Worm (Caenorhabditis elegans): ENCODE measurements around the gene rig-3.

ce11 chrX:6808640-6809039 is 44.8 kb upstream of the rig-3 start:
- no peak for TF ChIP-seq ceh-82 (tag; optimal IDR thresholded peaks at IDR 0.05)
- no peak for TF ChIP-seq nhr-237 (tag; optimal IDR thresholded peaks at IDR 0.05)
- TF ChIP-seq egl-27 (tag; optimal IDR thresholded peaks at IDR 0.05) = no peak
- no peak for TF ChIP-seq ztf-4 (tag; optimal IDR thresholded peaks at IDR 0.05)
